Fruit fly (Drosophila melanogaster) whole organism, prepupa: Measurements from ENCODE around the gene ec.

ENCODE experiments used
- Blimp-1 ChIP-seq: fragments of 200-800 bp; sonication (Bioruptor generic); optimal IDR thresholded peaks from 3 replicates; lab custom pipeline; 2017; ENCODE audit warnings: missing biosample characterization, missing genetic modification characterization, mild to moderate bottlenecking, moderate library complexity, missing genetic modification reagents
- CG10631 ChIP-seq: fragments of 200-800 bp; sonication (Bioruptor generic); optimal IDR thresholded peaks from 2 replicates; lab custom pipeline; 2016; ENCODE audit warnings: missing biosample characterization, missing genetic modification characterization
- CG10669 ChIP-seq: fragments of 200-800 bp; sonication (Bioruptor generic); optimal IDR thresholded peaks from 3 replicates; lab custom pipeline; 2018; ENCODE audit warnings: missing biosample characterization, mild to moderate bottlenecking, missing genetic modification characterization, moderate library complexity
- CG1621 ChIP-seq: fragments of 200-800 bp; sonication (Bioruptor generic); optimal IDR thresholded peaks from 3 replicates; lab custom pipeline; 2018; ENCODE audit warnings: missing biosample characterization, mild to moderate bottlenecking, missing genetic modification characterization
- CG16779 ChIP-seq: fragments of 200-800 bp; sonication (Bioruptor generic); optimal IDR thresholded peaks from 3 replicates; lab custom pipeline; 2017; ENCODE audit warnings: missing biosample characterization, mild to moderate bottlenecking, missing genetic modification characterization
- CG3032 ChIP-seq: fragments of 200-800 bp; optimal IDR thresholded peaks from 2 replicates; lab custom pipeline; 2019; ENCODE audit warnings: missing biosample characterization, mild to moderate bottlenecking, missing genetic modification characterization, moderate library complexity
- CG32006 ChIP-seq: fragments of 200-800 bp; sonication (Bioruptor generic); optimal IDR thresholded peaks from 3 replicates; lab custom pipeline; 2017; ENCODE audit warnings: missing biosample characterization, mild to moderate bottlenecking, missing genetic modification characterization
- CG34406 ChIP-seq: fragments of 200-800 bp; sonication (Bioruptor generic); optimal IDR thresholded peaks from 3 replicates; lab custom pipeline; 2016; ENCODE audit warnings: missing biosample characterization, missing genetic modification characterization
- CG3919 ChIP-seq: fragments of 200-800 bp; sonication (Bioruptor generic); optimal IDR thresholded peaks from 3 replicates; lab custom pipeline; 2016; ENCODE audit warnings: missing biosample characterization, missing genetic modification characterization
- CG4318 ChIP-seq: fragments of 200-800 bp; sonication (Bioruptor generic); optimal IDR thresholded peaks from 3 replicates; lab custom pipeline; 2017; ENCODE audit warnings: missing biosample characterization, mild to moderate bottlenecking, missing genetic modification characterization
- CG6163 ChIP-seq: fragments of 200-800 bp; sonication (Bioruptor generic); IDR thresholded peaks from 3 replicates; pipeline ENCODE4 v1.3.6; 2022; ENCODE audit warnings: missing biosample characterization, missing genetic modification characterization
- CG6276 ChIP-seq: fragments of 200-800 bp; sonication (Bioruptor generic); optimal IDR thresholded peaks from 2 replicates; lab custom pipeline; 2017; ENCODE audit warnings: missing biosample characterization, mild to moderate bottlenecking, missing genetic modification characterization
- CG6808 ChIP-seq: fragments of 200-800 bp; sonication (Bioruptor generic); optimal IDR thresholded peaks from 3 replicates; lab custom pipeline; 2017; ENCODE audit warnings: missing biosample characterization, missing genetic modification characterization, mild to moderate bottlenecking, moderate library complexity, missing genetic modification reagents
- CG6854 ChIP-seq: fragments of 200-800 bp; sonication (Bioruptor generic); optimal IDR thresholded peaks from 2 replicates; lab custom pipeline; 2017; ENCODE audit warnings: missing biosample characterization, mild to moderate bottlenecking, missing genetic modification characterization
- CG7368 ChIP-seq: fragments of 200-800 bp; sonication (Bioruptor generic); optimal IDR thresholded peaks from 3 replicates; lab custom pipeline; 2016; ENCODE audit warnings: missing biosample characterization, missing genetic modification characterization
- CG8119 ChIP-seq: fragments of 200-800 bp; sonication (Bioruptor generic); IDR thresholded peaks from 3 replicates; pipeline ENCODE4 v1.3.6; 2022; ENCODE audit warnings: missing biosample characterization, missing genetic modification characterization
- CG8632 ChIP-seq: fragments of 200-800 bp; sonication (Bioruptor generic); optimal IDR thresholded peaks from 3 replicates; lab custom pipeline; 2016; ENCODE audit warnings: missing biosample characterization, missing genetic modification characterization
- CG9139 ChIP-seq: fragments of 200-800 bp; sonication (Bioruptor generic); optimal IDR thresholded peaks from 3 replicates; lab custom pipeline; 2017; ENCODE audit warnings: missing biosample characterization, mild to moderate bottlenecking, missing genetic modification characterization
- Eip75B ChIP-seq: fragments of 200-800 bp; sonication (Bioruptor generic); optimal IDR thresholded peaks from 3 replicates; lab custom pipeline; 2016; ENCODE audit warnings: missing biosample characterization, missing genetic modification characterization
- Eip78C ChIP-seq: fragments of 200-800 bp; sonication (Bioruptor generic); peaks from one replicate; lab custom pipeline; 2016; ENCODE audit warnings: missing biosample characterization, missing genetic modification characterization
- Eip93F ChIP-seq: fragments of 200-800 bp; sonication (Bioruptor generic); optimal IDR thresholded peaks from 2 replicates; lab custom pipeline; 2016; ENCODE audit warnings: missing biosample characterization, mild to moderate bottlenecking, missing genetic modification characterization
- Ets21C ChIP-seq: fragments of 200-800 bp; sonication (Bioruptor generic); optimal IDR thresholded peaks from 3 replicates; lab custom pipeline; 2016; ENCODE audit warnings: missing biosample characterization, missing genetic modification characterization
- Ets96B ChIP-seq: fragments of 200-800 bp; optimal IDR thresholded peaks from 2 replicates; lab custom pipeline; 2019; ENCODE audit warnings: missing biosample characterization, mild to moderate bottlenecking, missing genetic modification characterization, moderate library complexity
- Gug ChIP-seq: fragments of 200-800 bp; sonication (Bioruptor generic); IDR thresholded peaks from 2 replicates; pipeline ENCODE4 v1.3.6; 2022; ENCODE audit warnings: missing biosample characterization, missing genetic modification characterization
- Hr38 ChIP-seq: sonication (Bioruptor generic); optimal IDR thresholded peaks from 2 replicates; lab custom pipeline; 2016; ENCODE audit warnings: missing biosample characterization, missing genetic modification characterization
- Hr39 ChIP-seq: fragments of 200-800 bp; sonication (Bioruptor generic); optimal IDR thresholded peaks from 2 replicates; lab custom pipeline; 2016; ENCODE audit warnings: missing biosample characterization, missing genetic modification characterization
- Hr4 ChIP-seq: fragments of 200-800 bp; sonication (Bioruptor generic); optimal IDR thresholded peaks from 3 replicates; lab custom pipeline; 2016; ENCODE audit warnings: missing biosample characterization, missing genetic modification characterization
- Lpt ChIP-seq: fragments of 200-800 bp; sonication (Bioruptor generic); optimal IDR thresholded peaks from 3 replicates; lab custom pipeline; 2016; ENCODE audit warnings: missing biosample characterization, missing genetic modification characterization
- Sox102F ChIP-seq: fragments of 200-800 bp; sonication (Bioruptor generic); optimal IDR thresholded peaks from 2 replicates; lab custom pipeline; 2016; ENCODE audit warnings: missing biosample characterization, mild to moderate bottlenecking, missing genetic modification characterization
- Sox15 ChIP-seq: fragments of 200-800 bp; sonication (Bioruptor generic); optimal IDR thresholded peaks from 3 replicates; lab custom pipeline; 2016; ENCODE audit warnings: missing biosample characterization, missing genetic modification characterization
- achi ChIP-seq: fragments of 200-800 bp; sonication (Bioruptor generic); optimal IDR thresholded peaks from 3 replicates; lab custom pipeline; 2016; ENCODE audit warnings: missing biosample characterization, missing genetic modification characterization
- acj6 ChIP-seq: fragments of 200-800 bp; sonication (Bioruptor generic); optimal IDR thresholded peaks from 3 replicates; lab custom pipeline; 2016; ENCODE audit warnings: missing biosample characterization, missing genetic modification characterization
- dac ChIP-seq: fragments of 200-800 bp; sonication (Bioruptor generic); optimal IDR thresholded peaks from 2 replicates; lab custom pipeline; 2017; ENCODE audit warnings: missing biosample characterization, mild to moderate bottlenecking, missing genetic modification characterization
- dsx ChIP-seq: fragments of 200-800 bp; optimal IDR thresholded peaks from 3 replicates; lab custom pipeline; 2019; ENCODE audit warnings: missing biosample characterization, mild to moderate bottlenecking, missing genetic modification characterization, moderate library complexity; ENCODE audit not compliant: poor library complexity, severe bottlenecking
- eg ChIP-seq: fragments of 200-800 bp; sonication (Bioruptor generic); IDR thresholded peaks from 3 replicates; pipeline ENCODE4 v1.3.6; 2022; ENCODE audit warnings: missing biosample characterization, missing genetic modification characterization
- esn ChIP-seq: fragments of 200-800 bp; sonication (Bioruptor generic); optimal IDR thresholded peaks from 2 replicates; lab custom pipeline; 2016; ENCODE audit warnings: missing biosample characterization, mild to moderate bottlenecking, missing genetic modification characterization, moderate library complexity
- fd59A ChIP-seq: fragments of 200-800 bp; sonication (Bioruptor generic); optimal IDR thresholded peaks from 2 replicates; lab custom pipeline; 2017; ENCODE audit warnings: missing biosample characterization, mild to moderate bottlenecking, missing genetic modification characterization, missing genetic modification reagents
- fd85E ChIP-seq: fragments of 200-800 bp; sonication (Bioruptor generic); optimal IDR thresholded peaks from 3 replicates; lab custom pipeline; 2016; ENCODE audit warnings: missing biosample characterization, missing genetic modification characterization
- fkh ChIP-seq: fragments of 200-800 bp; sonication (Bioruptor generic); optimal IDR thresholded peaks from 3 replicates; lab custom pipeline; 2017; ENCODE audit warnings: missing biosample characterization, mild to moderate bottlenecking, missing genetic modification characterization, moderate library complexity
- lz ChIP-seq: fragments of 200-800 bp; sonication (Bioruptor generic); optimal IDR thresholded peaks from 3 replicates; lab custom pipeline; 2016; ENCODE audit warnings: missing biosample characterization, missing genetic modification characterization
- net ChIP-seq: fragments of 200-800 bp; sonication (Bioruptor generic); optimal IDR thresholded peaks from 3 replicates; lab custom pipeline; 2016; ENCODE audit warnings: missing biosample characterization, missing genetic modification characterization
- salr ChIP-seq, 2 experiments: fragments of 200-800 bp; sonication (Bioruptor generic); optimal IDR thresholded peaks; 3 replicates each; lab custom pipeline; 2016 to 2018; ENCODE audit warnings: missing biosample characterization in 2 of 2, missing genetic modification characterization in 2 of 2, mild to moderate bottlenecking in 1 of 2
- spab ChIP-seq: fragments of 200-800 bp; sonication (Bioruptor generic); optimal IDR thresholded peaks from 2 replicates; lab custom pipeline; 2017; ENCODE audit warnings: missing biosample characterization, mild to moderate bottlenecking, missing genetic modification characterization, missing genetic modification reagents
- ss ChIP-seq, 2 experiments: fragments of 200-800 bp; sonication (Bioruptor generic); optimal IDR thresholded peaks; 2 replicates in 1 of 2; 3 replicates in 1 of 2; lab custom pipeline; 2017 to 2018; ENCODE audit warnings: mild to moderate bottlenecking in 2 of 2, missing biosample characterization in 2 of 2, missing genetic modification characterization in 2 of 2, moderate library complexity in 1 of 2
- svp ChIP-seq: fragments of 200-800 bp; sonication (Bioruptor generic); peaks from one replicate; lab custom pipeline; 2016; ENCODE audit warnings: missing biosample characterization, missing genetic modification characterization
- topi ChIP-seq: fragments of 200-800 bp; sonication (Bioruptor generic); optimal IDR thresholded peaks from 3 replicates; lab custom pipeline; 2016; ENCODE audit warnings: missing biosample characterization, missing genetic modification characterization

ec gene

DNA sequence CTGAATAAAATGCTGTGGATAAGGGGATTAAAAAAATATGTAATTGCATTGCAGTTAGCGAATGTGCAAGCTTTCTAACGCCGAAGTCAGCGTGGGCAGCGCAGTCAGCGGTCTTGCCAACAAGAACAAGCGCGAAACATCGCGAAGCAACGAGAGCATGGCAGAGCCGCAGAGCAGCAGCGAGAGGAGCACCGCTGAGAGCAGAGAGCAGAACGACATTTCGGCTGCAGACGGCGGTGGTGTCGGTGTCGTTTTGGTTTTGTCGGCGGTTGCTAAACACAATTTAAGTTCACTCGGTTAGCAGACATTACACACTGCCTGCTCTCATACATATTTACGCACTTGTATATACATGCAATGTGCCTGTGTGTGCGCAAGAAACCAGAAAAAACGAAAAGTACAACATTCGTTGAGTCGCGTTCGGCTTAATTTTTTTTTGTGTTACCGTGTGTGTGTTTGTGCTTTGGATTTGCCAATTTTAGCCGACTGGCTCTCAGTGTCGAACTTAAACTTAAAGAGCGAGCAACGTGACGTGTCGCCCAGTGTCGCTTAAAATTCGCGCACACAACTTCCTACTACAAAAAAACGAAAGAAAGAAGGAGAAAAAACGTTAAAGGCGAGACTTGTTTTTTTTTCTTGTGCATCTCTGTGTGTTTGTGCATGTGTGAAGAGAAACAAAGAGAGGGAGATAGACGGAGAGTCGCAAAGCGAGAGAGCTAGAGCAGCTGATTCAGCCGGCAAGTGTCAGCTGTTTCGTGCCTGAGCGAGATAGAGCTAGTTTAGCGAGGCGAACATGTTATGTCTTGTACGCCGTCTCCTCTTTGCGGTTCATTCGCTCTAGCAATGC is 35.5 kb upstream of the ec start (continued):
- TF ChIP-seq CG6854 (peak; percentile 90), eg (peak; percentile 92), ss (GFP tag; optimal IDR thresholded peaks at IDR 0.05; lab: Kevin White, UChicago) (peak; percentile 96 to 97), Ets21C (GFP tag; lab: Kevin White, UChicago) (no peak), CG9139 (GFP tag; lab: Kevin White, UChicago) (peak; percentile 94), Gug (GFP tag; lab: Robert Waterston, UW) (peak; percentile 60), Hr38 (GFP tag; lab: Kevin White, UChicago) (no peak), CG32006 (GFP tag; lab: Kevin White, UChicago) (peak; percentile 74), Eip78C (peak; percentile 90), lz (GFP tag; lab: Kevin White, UChicago) (no peak), CG1621 (tag; lab: Kevin White, UChicago) (peak; percentile 82), Eip75B (GFP tag; lab: Kevin White, UChicago) (peak; percentile 66), CG7368 (peak; percentile 72), CG10669 (GFP tag; lab: Kevin White, UChicago) (peak; percentile 80), CG6276 (GFP tag; lab: Kevin White, UChicago) (peak; percentile 95), Sox102F (peak; percentile 68), Ets96B (peak; percentile 70), fd59A (GFP tag; lab: Kevin White, UChicago) (peak; percentile 36), fd85E (no peak), topi (peak; percentile 51), Lpt (GFP tag; lab: Kevin White, UChicago) (peak; percentile 85), CG10631 (GFP tag; lab: Kevin White, UChicago) (peak; percentile 63), CG8632 (GFP tag; lab: Kevin White, UChicago) (peak; percentile 79), salr (GFP tag; optimal IDR thresholded peaks at IDR 0.05; lab: Kevin White, UChicago) (peak; percentile 40 to 83), fkh (GFP tag; lab: Kevin White, UChicago) (peak; percentile 68), CG6163 (GFP tag; lab: Robert Waterston, UW) (peak; percentile 93), net (peak; percentile 87)
- TF ChIP-seq, all 60 proteins: peak for 49

DNA sequence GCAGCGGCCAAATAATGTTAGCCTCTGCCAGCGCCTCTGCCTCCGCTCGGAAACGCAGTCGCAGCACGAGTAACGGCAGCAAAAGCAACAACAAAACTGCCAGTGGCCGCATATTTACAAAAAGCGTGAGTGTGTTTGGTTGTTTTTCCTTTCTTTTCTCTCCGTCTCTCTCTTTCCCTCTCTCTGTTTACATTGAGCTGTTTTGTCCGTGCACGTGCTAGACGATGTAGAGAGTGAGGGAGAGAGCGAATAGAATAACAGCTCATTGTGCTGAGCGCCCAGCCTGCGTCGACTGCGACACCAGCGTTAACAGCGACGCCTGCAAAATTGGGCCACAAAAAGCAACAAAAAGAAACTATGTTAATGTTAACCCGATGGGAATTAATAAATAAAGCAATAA is 34.3 kb upstream of the ec start:
- peak; percentile 79 for TF ChIP-seq CG1621 (tag; lab: Kevin White, UChicago)
- TF ChIP-seq Sox15 (GFP tag; lab: Kevin White, UChicago) = no peak
- no peak for TF ChIP-seq Hr38 (GFP tag; lab: Kevin White, UChicago)
- peak; percentile 57 for TF ChIP-seq svp (GFP tag; lab: Kevin White, UChicago)
- peak; percentile 62 for TF ChIP-seq Lpt (GFP tag; lab: Kevin White, UChicago)
- TF ChIP-seq CG6808 (GFP tag; lab: Kevin White, UChicago) = peak; percentile 74
- peak; percentile 22 for TF ChIP-seq CG3032 (tag; lab: Kevin White, UChicago)
- TF ChIP-seq CG8119 (GFP tag; lab: Robert Waterston, UW) = peak; percentile 75
- peak; percentile 64 for TF ChIP-seq CG6276 (GFP tag; lab: Kevin White, UChicago)
- no peak for TF ChIP-seq Eip93F (GFP tag; lab: Kevin White, UChicago)
- no peak for TF ChIP-seq Hr39 (GFP tag; lab: Kevin White, UChicago)
- TF ChIP-seq CG4318 (GFP tag; lab: Kevin White, UChicago) = no peak
- peak; percentile 71 for TF ChIP-seq CG9139 (GFP tag; lab: Kevin White, UChicago)
- no peak for TF ChIP-seq acj6 (GFP tag; lab: Kevin White, UChicago)
- peak; percentile 32 for TF ChIP-seq topi
- peak; percentile 35 for TF ChIP-seq CG3919 (GFP tag; lab: Kevin White, UChicago)
- TF ChIP-seq Ets96B = peak; percentile 75
- TF ChIP-seq lz (GFP tag; lab: Kevin White, UChicago) = peak; percentile 11
- peak; percentile 53 for TF ChIP-seq fd59A (GFP tag; lab: Kevin White, UChicago)
- peak; percentile 28 for TF ChIP-seq esn
- peak; percentile 49 for TF ChIP-seq CG32006 (GFP tag; lab: Kevin White, UChicago)
- TF ChIP-seq Eip78C = peak; percentile 64
- TF ChIP-seq CG34406 (GFP tag; lab: Kevin White, UChicago) = no peak
- TF ChIP-seq dsx (GFP tag; lab: Kevin White, UChicago) = peak; percentile 73
- peak; percentile 18 for TF ChIP-seq dac (GFP tag; lab: Kevin White, UChicago)
- peak; percentile 60 for TF ChIP-seq Blimp-1 (GFP tag; lab: Kevin White, UChicago)
- peak; percentile 22 for TF ChIP-seq fd85E
- TF ChIP-seq CG16779 (tag; lab: Kevin White, UChicago) = peak; percentile 70
- peak; percentile 82 to 87 for TF ChIP-seq ss (GFP tag; optimal IDR thresholded peaks at IDR 0.05; lab: Kevin White, UChicago)
- TF ChIP-seq spab = peak; percentile 53
- TF ChIP-seq Gug (GFP tag; lab: Robert Waterston, UW) = peak; percentile 40; the same call in 1 of the 2 replicates
- TF ChIP-seq achi (GFP tag; lab: Kevin White, UChicago) = peak; percentile 24
- no peak for TF ChIP-seq Hr4 (GFP tag; lab: Kevin White, UChicago)
